Worm (Caenorhabditis elegans): Measurements from ENCODE around the gene srh-79.

DNA sequence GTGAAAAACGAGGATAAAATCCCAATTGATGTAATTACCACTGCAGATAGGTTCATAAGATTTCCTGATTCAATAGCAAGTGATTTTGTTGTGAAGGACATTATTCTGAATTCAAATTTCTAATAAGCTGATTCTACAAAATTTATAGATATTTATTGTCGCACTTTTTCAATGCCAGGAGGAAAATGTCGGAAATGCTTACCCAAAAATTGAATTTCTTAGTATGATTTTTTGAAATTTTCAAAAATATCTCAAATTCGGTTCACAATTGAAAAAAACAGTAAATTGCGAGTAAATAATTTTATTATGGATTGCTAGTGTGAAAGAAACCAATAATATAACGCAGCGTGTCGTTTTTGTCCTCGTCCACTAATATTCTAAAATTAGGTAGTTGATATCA is 4.6 kb upstream of the srh-79 start, which contains the start of gene srbc-10:
- TF ChIP-seq nhr-43 (tag; optimal IDR thresholded peaks at IDR 0.05; ENCODE audit: poor library complexity, severe bottlenecking) (no peak), nhr-28 (tag; optimal IDR thresholded peaks at IDR 0.05) (no peak), pha-4 (tag; optimal IDR thresholded peaks at IDR 0.05) (no peak), ztf-11 (tag; optimal IDR thresholded peaks at IDR 0.05) (no peak)

All from whole organism, L3 larva.